Worm (Caenorhabditis elegans) whole organism, young adult: ENCODE results near the gene T01H3.2.
A peak's percentile ranks its signal among the peaks of the same experiment; 100 is the strongest.

Experiments used
- C06A6.2 ChIP-seq: fragments of 200-800 bp; sonication (Bioruptor generic); conservative IDR thresholded peaks from 2 replicates; pipeline ENCODE4 v1.3.6; 2022; ENCODE audit warnings: missing genetic modification characterization, missing compliant biosample characterization
- D2030.7 ChIP-seq: fragments of 200-800 bp; sonication (Bioruptor generic); IDR thresholded peaks from 2 replicates; pipeline ENCODE4 v1.3.6; 2022; ENCODE audit warnings: missing genetic modification reagents, missing genetic modification characterization, missing compliant biosample characterization
- F33H1.4 ChIP-seq: fragments of 200-800 bp; sonication (Bioruptor generic); IDR thresholded peaks from 2 replicates; pipeline ENCODE4 v1.3.6; 2022; ENCODE audit warnings: missing genetic modification reagents, missing genetic modification characterization, missing compliant biosample characterization
- F55B11.4 ChIP-seq: sonication (generic microtip); optimal IDR thresholded peaks from 2 replicates; lab custom pipeline; 2016; ENCODE audit warnings: missing compliant biosample characterization, missing genetic modification characterization, borderline replicate concordance; ENCODE audit not compliant: insufficient read depth
- K12H6.12 ChIP-seq: fragments of 200-800 bp; sonication (Bioruptor generic); optimal IDR thresholded peaks from 2 replicates; lab custom pipeline; 2018; ENCODE audit warnings: mild to moderate bottlenecking, missing genetic modification characterization, missing compliant biosample characterization
- akir-1 ChIP-seq: fragments of 200-800 bp; sonication (Bioruptor generic); optimal IDR thresholded peaks from 2 replicates; lab custom pipeline; 2018; ENCODE audit warnings: mild to moderate bottlenecking, missing genetic modification characterization, moderate library complexity, missing compliant biosample characterization
- atf-7 ChIP-seq: sonication (generic microtip); optimal IDR thresholded peaks from 2 replicates; lab custom pipeline; 2017; ENCODE audit warnings: mild to moderate bottlenecking, missing genetic modification characterization, missing compliant biosample characterization
- athp-1 ChIP-seq: sonication (generic microtip); optimal IDR thresholded peaks from 2 replicates; lab custom pipeline; 2017; ENCODE audit warnings: mild to moderate bottlenecking, missing genetic modification characterization, missing compliant biosample characterization
- attf-5 ChIP-seq: fragments of 200-800 bp; sonication (Bioruptor generic); optimal IDR thresholded peaks from 2 replicates; lab custom pipeline; 2018; ENCODE audit warnings: mild to moderate bottlenecking, missing genetic modification characterization, missing compliant biosample characterization
- ccch-3 ChIP-seq: fragments of 200-800 bp; sonication (Bioruptor generic); optimal IDR thresholded peaks from 2 replicates; lab custom pipeline; 2018; ENCODE audit warnings: mild to moderate bottlenecking, missing genetic modification characterization, missing compliant biosample characterization
- cebp-1 ChIP-seq, 2 experiments: fragments of 200-800 bp in 1 of 2; sonication (Bioruptor generic) in 1 of 2; sonication (generic microtip) in 1 of 2; IDR thresholded peaks in 1 of 2; optimal IDR thresholded peaks in 1 of 2; 2 replicates each; pipeline versions ENCODE4 v1.3.6 to Lab custom; 2017 to 2022; ENCODE audit warnings: missing compliant biosample characterization in 2 of 2, missing genetic modification characterization in 2 of 2, mild to moderate bottlenecking in 1 of 2, missing genetic modification reagents in 1 of 2, moderate library complexity in 1 of 2
- ceh-27 ChIP-seq: fragments of 200-800 bp; sonication (Bioruptor generic); optimal IDR thresholded peaks from 2 replicates; lab custom pipeline; 2018; ENCODE audit warnings: mild to moderate bottlenecking, missing genetic modification characterization, moderate library complexity, missing compliant biosample characterization
- ceh-79 ChIP-seq: sonication (generic microtip); optimal IDR thresholded peaks from 2 replicates; lab custom pipeline; 2017; ENCODE audit warnings: mild to moderate bottlenecking, missing genetic modification characterization, missing compliant biosample characterization
- die-1 ChIP-seq: sonication (generic microtip); optimal IDR thresholded peaks from 2 replicates; lab custom pipeline; 2016; ENCODE audit warnings: missing genotype, mild to moderate bottlenecking, missing genetic modification characterization, missing compliant biosample characterization
- dpl-1 ChIP-seq: fragments of 150-350 bp; optimal IDR thresholded peaks from 2 replicates; lab custom pipeline; 2014; ENCODE audit warnings: missing biosample characterization, missing genetic modification reagents, missing genetic modification characterization
- egl-18 ChIP-seq: fragments of 200-800 bp; sonication (Bioruptor generic); IDR thresholded peaks from 2 replicates; pipeline ENCODE4 v1.3.6; 2022; ENCODE audit warnings: missing genetic modification reagents, missing genetic modification characterization, missing compliant biosample characterization
- hmg-1.2 ChIP-seq: fragments of 200-800 bp; sonication (Bioruptor generic); IDR thresholded peaks from 2 replicates; pipeline ENCODE4 v1.3.6; 2022; ENCODE audit warnings: missing genetic modification reagents, missing genetic modification characterization, missing compliant biosample characterization
- hsf-1 ChIP-seq: fragments of 200-800 bp; sonication (Bioruptor generic); IDR thresholded peaks from 2 replicates; pipeline ENCODE4 v1.3.6; 2022; ENCODE audit warnings: missing genetic modification reagents, missing genetic modification characterization, missing compliant biosample characterization
- let-607 ChIP-seq, 2 experiments: fragments of 200-800 bp in 1 of 2; sonication (Bioruptor generic) in 1 of 2; sonication (generic microtip) in 1 of 2; optimal IDR thresholded peaks; 2 replicates each; lab custom pipeline; 2016 to 2018; ENCODE audit warnings: mild to moderate bottlenecking in 2 of 2, missing compliant biosample characterization in 2 of 2, missing genetic modification characterization in 2 of 2, moderate library complexity in 2 of 2, missing genotype in 1 of 2
- lin-35 ChIP-seq, 3 experiments: fragments of 150-350 bp in 2 of 3; sonication (generic microtip) in 1 of 3; optimal IDR thresholded peaks; 2 replicates each; lab custom pipeline; 2014 to 2018; ENCODE audit warnings: missing biosample characterization in 3 of 3, missing genetic modification characterization in 3 of 3, missing genetic modification reagents in 3 of 3
- madf-6 ChIP-seq: fragments of 200-800 bp; sonication (Bioruptor generic); IDR thresholded peaks from 2 replicates; pipeline ENCODE4 v1.3.6; 2022; ENCODE audit warnings: missing genetic modification reagents, missing genetic modification characterization, missing compliant biosample characterization
- nfya-2 ChIP-seq: fragments of 200-800 bp; sonication (Bioruptor generic); IDR thresholded peaks from 2 replicates; pipeline ENCODE4 v1.3.6; 2022; ENCODE audit warnings: missing genetic modification reagents, missing genetic modification characterization, missing compliant biosample characterization
- nfyb-1 ChIP-seq: fragments of 200-800 bp; sonication (Bioruptor generic); IDR thresholded peaks from 2 replicates; pipeline ENCODE4 v1.3.6; 2022; ENCODE audit warnings: missing genetic modification reagents, missing genetic modification characterization, missing compliant biosample characterization
- nhr-120 ChIP-seq: fragments of 200-800 bp; sonication (Bioruptor generic); IDR thresholded peaks from 2 replicates; pipeline ENCODE4 v1.3.6; 2022; ENCODE audit warnings: missing genetic modification characterization, missing compliant biosample characterization
- nhr-80 ChIP-seq: sonication (generic microtip); optimal IDR thresholded peaks from 2 replicates; lab custom pipeline; 2016; ENCODE audit warnings: missing genetic modification characterization, missing compliant biosample characterization
- pha-4 ChIP-seq: fragments of 150-350 bp; sonication (generic microtip); optimal IDR thresholded peaks from 2 replicates; lab custom pipeline; 2014; ENCODE audit warnings: missing biosample characterization, missing genetic modification reagents, missing genetic modification characterization
- sdz-38 ChIP-seq: sonication (generic microtip); optimal IDR thresholded peaks from 2 replicates; lab custom pipeline; 2016; ENCODE audit warnings: missing genotype, missing genetic modification characterization, missing compliant biosample characterization
- sea-2 ChIP-seq: fragments of 200-800 bp; sonication (Bioruptor generic); IDR thresholded peaks from 2 replicates; pipeline ENCODE4 v1.3.6; 2022; ENCODE audit warnings: missing genetic modification characterization, missing compliant biosample characterization
- snpc-1.3 ChIP-seq: sonication (generic microtip); optimal IDR thresholded peaks from 2 replicates; lab custom pipeline; 2017; ENCODE audit warnings: missing genetic modification characterization, mild to moderate bottlenecking, missing compliant biosample characterization, antibody characterized with exemption, moderate library complexity, missing genotype, missing genetic modification reagents; ENCODE audit not compliant: insufficient read depth
- snpc-3.4 ChIP-seq: sonication (generic microtip); optimal IDR thresholded peaks from 2 replicates; lab custom pipeline; 2017; ENCODE audit warnings: missing genetic modification characterization, mild to moderate bottlenecking, missing compliant biosample characterization, antibody characterized with exemption, moderate library complexity, missing genotype, missing genetic modification reagents
- snpc-4 ChIP-seq, 5 experiments: fragments of 150-350 bp in 1 of 5; sonication (generic microtip) in 4 of 5; optimal IDR thresholded peaks; 2 replicates each; lab custom pipeline; 2014 to 2018; ENCODE audit warnings: missing genetic modification characterization in 5 of 5, missing biosample characterization in 3 of 5, antibody characterized with exemption in 2 of 5, mild to moderate bottlenecking in 2 of 5, missing compliant biosample characterization in 2 of 5, missing genotype in 2 of 5, moderate library complexity in 2 of 5, missing genetic modification reagents in 1 of 5
- somi-1 ChIP-seq: fragments of 200-800 bp; sonication (Bioruptor generic); optimal IDR thresholded peaks from 2 replicates; lab custom pipeline; 2018; ENCODE audit warnings: mild to moderate bottlenecking, missing genetic modification characterization, missing compliant biosample characterization
- xnd-1 ChIP-seq: sonication (generic microtip); optimal IDR thresholded peaks from 2 replicates; lab custom pipeline; 2016; ENCODE audit warnings: missing genotype, missing genetic modification reagents, missing genetic modification characterization, missing compliant biosample characterization
- zfh-2 ChIP-seq: fragments of 200-800 bp; sonication (Bioruptor generic); conservative IDR thresholded peaks from 2 replicates; pipeline ENCODE4 v1.3.6; 2022; ENCODE audit warnings: missing genetic modification reagents, missing genetic modification characterization, missing compliant biosample characterization
- ztf-26 ChIP-seq: sonication (generic microtip); optimal IDR thresholded peaks from 2 replicates; lab custom pipeline; 2017; ENCODE audit warnings: missing genetic modification characterization, missing compliant biosample characterization
- ztf-3 ChIP-seq: fragments of 200-800 bp; sonication (Bioruptor generic); optimal IDR thresholded peaks from 2 replicates; lab custom pipeline; 2018; ENCODE audit warnings: mild to moderate bottlenecking, missing genetic modification characterization, missing compliant biosample characterization

Gene T01H3.2

DNA sequence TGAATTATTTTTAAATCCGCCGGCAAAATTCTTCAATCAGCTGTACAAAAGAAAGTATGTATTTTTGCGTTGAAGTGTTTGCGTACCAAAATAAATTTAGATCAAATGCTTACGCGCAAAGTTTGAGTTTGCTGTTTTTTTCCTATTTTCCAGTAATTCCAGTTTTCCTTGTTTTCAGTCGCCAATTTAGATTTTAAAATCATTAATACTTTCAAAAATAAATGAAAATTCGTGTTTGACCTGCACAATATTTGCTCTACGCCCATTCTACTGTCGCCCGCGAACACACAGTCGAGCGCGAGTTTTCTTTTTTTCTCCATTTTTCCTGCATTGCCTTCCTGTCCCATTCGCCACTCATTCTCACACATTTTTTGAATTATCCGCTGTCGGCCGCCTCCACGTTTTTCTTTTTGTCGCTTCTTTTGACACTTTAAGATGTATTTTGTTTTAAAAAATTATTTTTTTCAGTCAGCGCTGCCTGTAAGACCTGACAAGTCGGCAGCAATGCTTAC is 15.0 kb upstream of the T01H3.2 start, which contains the start of gene ptc-1 (continued):
- peak; percentile 50 for TF ChIP-seq D2030.7 (GFP tag; lab: Robert Waterston, UW)
- peak; percentile 72 for TF ChIP-seq xnd-1 (tag; lab: Kevin White, UChicago)
- no peak for TF ChIP-seq athp-1
- TF ChIP-seq snpc-3.4 (tag; lab: Kevin White, UChicago): peak; percentile 24
- peak; percentile 49 for TF ChIP-seq F33H1.4 (GFP tag; lab: Robert Waterston, UW)
- no peak for TF ChIP-seq zfh-2 (GFP tag; lab: Robert Waterston, UW)
- TF ChIP-seq hsf-1 (GFP tag; lab: Robert Waterston, UW): peak; percentile 72
- TF ChIP-seq madf-6 (GFP tag; lab: Robert Waterston, UW): peak; percentile 91
- no peak for TF ChIP-seq nfya-2 (GFP tag; lab: Robert Waterston, UW)

- TF ChIP-seq atf-7 (tag; lab: Kevin White, UChicago): peak; percentile 1
- TF ChIP-seq lin-35 (GFP tag; optimal IDR thresholded peaks at IDR 0.05; lab: Kevin White, UChicago): peak in 1 of 3 experiments; percentile 65
- TF ChIP-seq snpc-4 (GFP tag; optimal IDR thresholded peaks at IDR 0.05; lab: Kevin White, UChicago): no peak
- peak in 1 of 4 experiments; percentile 4 for TF ChIP-seq snpc-4 (tag; optimal IDR thresholded peaks at IDR 0.05; lab: Kevin White, UChicago)
- TF ChIP-seq hmg-1.2: peak; percentile 48; the same call in 1 of the 2 replicates
- 0 out of 2 replicates have a peak, but pooled peaks have one; percentile 7 for TF ChIP-seq nfyb-1 (GFP tag; lab: Robert Waterston, UW)
- TF ChIP-seq ztf-26: no peak
- TF ChIP-seq cebp-1 (GFP tag; IDR thresholded peaks at IDR 0.05; lab: Robert Waterston, UW): no peak
- peak; percentile 33 for TF ChIP-seq cebp-1 (tag; optimal IDR thresholded peaks at IDR 0.05; lab: Kevin White, UChicago)
- TF ChIP-seq nhr-80 (tag; lab: Kevin White, UChicago): peak; percentile 62
- no peak for TF ChIP-seq let-607 (tag; optimal IDR thresholded peaks at IDR 0.05; lab: Kevin White, UChicago)
- peak; percentile 38 for TF ChIP-seq K12H6.12 (tag; lab: Kevin White, UChicago)
- TF ChIP-seq D2030.7 (GFP tag; lab: Robert Waterston, UW): no peak
Measured at ce11 chrII:7891869-7892615, 14.2 kb upstream of the T01H3.2 start.

ce11 chrII:7889321-7889720 is 11.5 kb upstream of the T01H3.2 start:
- TF ChIP-seq F55B11.4 (tag; lab: Kevin White, UChicago) (no peak), nhr-80 (tag; lab: Kevin White, UChicago) (peak; percentile 49), somi-1 (no peak)

- TF ChIP-seq pha-4 (tag; lab: Kevin White, UChicago): peak; percentile 59
- no peak for TF ChIP-seq sdz-38 (tag; lab: Kevin White, UChicago)
- no peak for TF ChIP-seq cebp-1 (GFP tag; IDR thresholded peaks at IDR 0.05; lab: Robert Waterston, UW)
- peak; percentile 12 for TF ChIP-seq cebp-1 (tag; optimal IDR thresholded peaks at IDR 0.05; lab: Kevin White, UChicago)
Measured at ce11 chrII:7888759-7889158, 11.0 kb upstream of the T01H3.2 start.

DNA sequence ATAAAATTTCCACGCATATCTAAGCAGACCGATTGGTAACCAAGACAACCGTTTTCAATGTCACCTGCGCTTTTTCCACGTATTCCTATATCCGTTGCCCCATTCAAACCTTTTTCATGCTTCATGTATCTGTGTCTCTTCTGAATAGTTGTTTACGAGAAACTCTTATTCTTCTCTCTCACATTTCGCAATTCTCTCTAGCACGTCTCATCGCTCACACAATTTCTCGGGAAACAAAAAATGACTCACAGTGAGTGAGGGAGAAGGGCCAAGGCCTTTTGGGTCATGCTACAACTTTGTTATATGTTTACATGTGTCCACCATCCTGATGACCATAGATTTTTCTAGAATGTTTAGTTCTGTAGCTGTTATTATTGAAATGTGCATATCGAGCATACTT is 9.5 kb upstream of the T01H3.2 start:
- TF ChIP-seq nhr-120 (GFP tag; lab: Robert Waterston, UW) (no peak), ccch-3 (GFP tag; lab: Kevin White, UChicago) (no peak), zfh-2 (GFP tag; lab: Robert Waterston, UW) (no peak), C06A6.2 (GFP tag; lab: Robert Waterston, UW) (no peak), K12H6.12 (tag; lab: Kevin White, UChicago) (peak; percentile 58), attf-5 (GFP tag; lab: Kevin White, UChicago) (peak; percentile 25), somi-1 (no peak), dpl-1 (GFP tag; lab: Kevin White, UChicago) (no peak), akir-1 (GFP tag; lab: Kevin White, UChicago) (no peak), ztf-3 (no peak), sea-2 (GFP tag; lab: Robert Waterston, UW) (no peak), snpc-1.3 (tag; lab: Kevin White, UChicago) (no peak), D2030.7 (GFP tag; lab: Robert Waterston, UW) (no peak), die-1 (tag; lab: Kevin White, UChicago) (no peak), ceh-79 (no peak), egl-18 (GFP tag; lab: Robert Waterston, UW) (no peak), cebp-1 (GFP tag; IDR thresholded peaks at IDR 0.05; lab: Robert Waterston, UW) (peak; percentile 88), cebp-1 (tag; optimal IDR thresholded peaks at IDR 0.05; lab: Kevin White, UChicago) (peak; percentile 96), nfyb-1 (GFP tag; lab: Robert Waterston, UW) (peak; percentile 41; the same call in 1 of the 2 replicates), ceh-27 (GFP tag; lab: Kevin White, UChicago) (peak; percentile 44)
